Fruit fly (Drosophila melanogaster) whole organism, adult: ENCODE data around the gene nmo.

ENCODE experiments used
- CG11617 ChIP-seq: fragments of 200-800 bp; sonication (Bioruptor generic); optimal IDR thresholded peaks from 2 replicates; lab custom pipeline; 2017; ENCODE audit warnings: mild to moderate bottlenecking, missing biosample characterization, missing genetic modification reagents, missing genetic modification characterization
- CG14711 ChIP-seq: fragments of 200-800 bp; sonication (Bioruptor generic); optimal IDR thresholded peaks from 2 replicates; lab custom pipeline; 2018; ENCODE audit warnings: missing biosample characterization, mild to moderate bottlenecking, missing genetic modification characterization, moderate library complexity
- CG7101 ChIP-seq: fragments of 200-800 bp; sonication (Bioruptor generic); optimal IDR thresholded peaks from 2 replicates; lab custom pipeline; 2018; ENCODE audit warnings: missing biosample characterization, mild to moderate bottlenecking, missing genetic modification characterization, moderate library complexity
- Crg-1 ChIP-seq: fragments of 200-800 bp; sonication (Bioruptor generic); optimal IDR thresholded peaks from 2 replicates; lab custom pipeline; 2016; ENCODE audit warnings: missing biosample characterization, missing genetic modification characterization
- cic ChIP-seq: fragments of 200-800 bp; sonication (Bioruptor generic); optimal IDR thresholded peaks from 2 replicates; lab custom pipeline; 2017; ENCODE audit warnings: missing biosample characterization, mild to moderate bottlenecking, missing genetic modification characterization, moderate library complexity
- cnc ChIP-seq, 2 experiments: fragments of >200 bp; optimal IDR thresholded peaks; 2 replicates each; lab custom pipeline; 2017
- kay ChIP-seq: fragments of 200-800 bp; sonication (Bioruptor generic); peaks from one replicate; lab custom pipeline; 2016; ENCODE audit warnings: missing biosample characterization, missing genetic modification characterization, borderline replicate concordance

DNA sequence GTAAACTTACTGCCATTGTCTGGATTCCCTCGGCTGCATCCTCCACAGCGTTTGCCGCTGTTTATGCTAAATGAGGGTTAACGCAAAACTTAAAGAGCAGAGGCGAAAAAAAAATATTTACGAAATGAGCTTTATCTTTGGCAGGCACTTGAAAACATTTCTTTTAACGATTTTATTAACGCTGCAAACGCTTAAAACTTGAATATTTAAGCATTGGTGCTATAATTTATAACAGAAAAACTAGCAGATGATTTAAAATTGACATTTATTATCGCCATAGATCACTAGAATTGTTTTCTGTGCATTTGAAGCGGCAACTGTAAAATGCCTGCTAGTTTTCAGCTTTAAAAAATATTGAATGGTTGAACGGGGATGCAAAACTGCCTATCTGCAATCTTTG, 11.4 kb downstream of the nmo start:
- TF ChIP-seq kay (GFP tag; lab: Kevin White, UChicago), result no peak
- no peak for TF ChIP-seq CG7101 (tag; lab: Kevin White, UChicago)
- no peak for TF ChIP-seq cnc (optimal IDR thresholded peaks at IDR 0.05; lab: Kevin White, UChicago)
- TF ChIP-seq cic, result no peak
- no peak for TF ChIP-seq CG14711 (tag; lab: Kevin White, UChicago)
- no peak for TF ChIP-seq Crg-1
- TF ChIP-seq CG11617 (GFP tag; lab: Kevin White, UChicago), result no peak
